Worm (Caenorhabditis elegans) whole organism, L3 larva: ENCODE results near the gene C44B12.3.
A peak's percentile ranks its signal among the peaks of the same experiment; 100 is the strongest.

ENCODE experiments used
- R02D3.7 ChIP-seq: fragments of 150-350 bp; optimal IDR thresholded peaks from 2 replicates; lab custom pipeline; 2014; ENCODE audit warnings: missing biosample characterization, missing genetic modification characterization
- aly-2 ChIP-seq: fragments of 150-350 bp; optimal IDR thresholded peaks from 2 replicates; lab custom pipeline; 2014; ENCODE audit warnings: missing biosample characterization, missing genetic modification characterization
- ama-1 ChIP-seq: fragments of 150-350 bp; optimal IDR thresholded peaks from 2 replicates; lab custom pipeline; 2018
- ceh-16 ChIP-seq: sonication (generic microtip); optimal IDR thresholded peaks from 2 replicates; lab custom pipeline; 2017; ENCODE audit warnings: missing biosample characterization, missing genetic modification characterization
- ceh-9 ChIP-seq: sonication (generic microtip); optimal IDR thresholded peaks from 2 replicates; lab custom pipeline; 2018; ENCODE audit warnings: missing biosample characterization, missing genetic modification characterization
- daf-12 ChIP-seq: fragments of 150-350 bp; optimal IDR thresholded peaks from 2 replicates; lab custom pipeline; 2014; ENCODE audit warnings: missing biosample characterization, missing genetic modification reagents, missing genetic modification characterization
- egl-27 ChIP-seq: sonication (generic microtip); optimal IDR thresholded peaks from 4 replicates; lab custom pipeline; 2017; ENCODE audit warnings: missing biosample characterization, missing genetic modification reagents, missing genetic modification characterization
- egl-5 ChIP-seq: fragments of 150-350 bp; optimal IDR thresholded peaks from 2 replicates; lab custom pipeline; 2017; ENCODE audit warnings: missing biosample characterization, missing genetic modification reagents, missing genetic modification characterization, inconsistent platforms
- elt-1 ChIP-seq: fragments of 150-350 bp; optimal IDR thresholded peaks from 2 replicates; lab custom pipeline; 2014; ENCODE audit warnings: missing biosample characterization, missing genetic modification characterization
- elt-2 ChIP-seq: sonication (generic microtip); optimal IDR thresholded peaks from 2 replicates; lab custom pipeline; 2016; ENCODE audit warnings: missing genetic modification reagents, mild to moderate bottlenecking, missing genetic modification characterization, missing compliant biosample characterization
- fkh-2 ChIP-seq: fragments of 150-350 bp; optimal IDR thresholded peaks from 2 replicates; lab custom pipeline; 2014; ENCODE audit warnings: missing biosample characterization, missing genetic modification reagents, missing genetic modification characterization
- hmg-11 ChIP-seq: sonication (generic microtip); optimal IDR thresholded peaks from 2 replicates; lab custom pipeline; 2016; ENCODE audit warnings: missing genetic modification characterization, missing compliant biosample characterization
- jun-1 ChIP-seq: fragments of 150-350 bp; optimal IDR thresholded peaks from 2 replicates; lab custom pipeline; 2014; ENCODE audit warnings: missing biosample characterization, missing genetic modification reagents, missing genetic modification characterization
- lin-39 ChIP-seq: fragments of 150-350 bp; optimal IDR thresholded peaks from 2 replicates; lab custom pipeline; 2018; ENCODE audit warnings: missing biosample characterization, missing genetic modification reagents, missing genetic modification characterization
- mml-1 ChIP-seq: fragments of 150-350 bp; sonication (generic microtip); optimal IDR thresholded peaks from 3 replicates; lab custom pipeline; 2014; ENCODE audit warnings: missing biosample characterization, missing genetic modification characterization
- nhr-12 ChIP-seq: fragments of 150-350 bp; optimal IDR thresholded peaks from 2 replicates; lab custom pipeline; 2014; ENCODE audit warnings: missing biosample characterization, missing genetic modification characterization
- nhr-28 ChIP-seq: fragments of 150-350 bp; optimal IDR thresholded peaks from 2 replicates; lab custom pipeline; 2014; ENCODE audit warnings: missing biosample characterization, missing genetic modification characterization
- nhr-43 ChIP-seq: sonication (generic microtip); optimal IDR thresholded peaks from 2 replicates; lab custom pipeline; 2016; ENCODE audit warnings: mild to moderate bottlenecking, missing genetic modification characterization, missing compliant biosample characterization; ENCODE audit not compliant: poor library complexity, severe bottlenecking
- nhr-67 ChIP-seq: fragments of 150-350 bp; optimal IDR thresholded peaks from 2 replicates; lab custom pipeline; 2014; ENCODE audit warnings: missing biosample characterization, missing genetic modification characterization
- nhr-76 ChIP-seq: fragments of 150-350 bp; sonication (generic microtip); optimal IDR thresholded peaks from 5 replicates; lab custom pipeline; 2014; ENCODE audit warnings: missing biosample characterization, missing genetic modification characterization
- pha-4 ChIP-seq: fragments of 150-350 bp; optimal IDR thresholded peaks from 2 replicates; lab custom pipeline; 2014; ENCODE audit warnings: missing biosample characterization, missing genetic modification reagents, missing genetic modification characterization
- pqm-1 ChIP-seq: fragments of 150-350 bp; optimal IDR thresholded peaks from 2 replicates; lab custom pipeline; 2017; ENCODE audit warnings: missing biosample characterization, missing genetic modification characterization, inconsistent platforms
- sea-2 ChIP-seq: fragments of 150-350 bp; sonication (generic microtip); optimal IDR thresholded peaks from 4 replicates; lab custom pipeline; 2014; ENCODE audit warnings: missing biosample characterization, missing genetic modification reagents, missing genetic modification characterization
- snpc-4 ChIP-seq: fragments of 150-350 bp; optimal IDR thresholded peaks from 2 replicates; lab custom pipeline; 2014; ENCODE audit warnings: missing biosample characterization, missing genetic modification characterization
- unc-39 ChIP-seq: sonication (generic microtip); optimal IDR thresholded peaks from 4 replicates; lab custom pipeline; 2017; ENCODE audit warnings: missing biosample characterization, missing genetic modification characterization
- zag-1 ChIP-seq: fragments of 150-350 bp; optimal IDR thresholded peaks from 2 replicates; lab custom pipeline; 2014; ENCODE audit warnings: missing biosample characterization, missing genetic modification characterization
- ztf-11 ChIP-seq: fragments of 150-350 bp; optimal IDR thresholded peaks from 2 replicates; lab custom pipeline; 2014; ENCODE audit warnings: missing biosample characterization, missing genetic modification characterization
- ztf-4 ChIP-seq: fragments of 150-350 bp; optimal IDR thresholded peaks from 2 replicates; lab custom pipeline; 2014; ENCODE audit warnings: missing biosample characterization, missing genetic modification characterization

The C44B12.3 gene

ce11 chrIV:1093870-1094564, 10.5 kb upstream of the C44B12.3 start, which contains the start of the genes cct-8 and Y55F3AR.2 (continued):
- TF ChIP-seq pqm-1 (tag; lab: Kevin White, UChicago) (peak; percentile 83), egl-5 (peak; percentile 92), nhr-76 (peak; percentile 49), elt-2 (tag; lab: Kevin White, UChicago) (peak; percentile 76), elt-1 (tag; lab: Kevin White, UChicago) (peak; percentile 80)
- TF ChIP-seq, all 47 proteins: peak for 34

ce11 chrIV:1096154-1096553, 8.4 kb upstream of the C44B12.3 start:
- no peak for TF ChIP-seq sea-2
- TF ChIP-seq nhr-28 (tag; lab: Kevin White, UChicago), result no peak
- TF ChIP-seq pha-4 (tag; lab: Kevin White, UChicago), result no peak
- TF ChIP-seq daf-12, result no peak
- no peak for TF ChIP-seq nhr-67 (tag; lab: Kevin White, UChicago)
- no peak for TF ChIP-seq zag-1 (tag; lab: Kevin White, UChicago)
- TF ChIP-seq ztf-4 (tag; lab: Kevin White, UChicago), result no peak
- TF ChIP-seq fkh-2 (tag; lab: Kevin White, UChicago), result no peak
- TF ChIP-seq egl-5, result no peak
- no peak for TF ChIP-seq lin-39 (tag; lab: Kevin White, UChicago)
- TF ChIP-seq unc-39, result no peak

ce11 chrIV:1097153-1097552, 7.4 kb upstream of the C44B12.3 start, which contains the start of gene cox-18:
Gene cox-18 (plus strand): TSS chrIV:1097453.
- TF ChIP-seq pha-4 (tag; lab: Kevin White, UChicago) (no peak), hmg-11 (no peak), pqm-1 (tag; lab: Kevin White, UChicago) (no peak), ceh-16 (no peak), nhr-12 (tag; lab: Kevin White, UChicago) (no peak), ceh-9 (no peak), fkh-2 (tag; lab: Kevin White, UChicago) (no peak)

- TF ChIP-seq fkh-2 (tag; lab: Kevin White, UChicago), result peak; percentile 42
- no peak for TF ChIP-seq elt-1 (tag; lab: Kevin White, UChicago)
These were observed 538 bp downstream of the C44B12.3 start for ce11 chrIV:1105104-1105503.

DNA sequence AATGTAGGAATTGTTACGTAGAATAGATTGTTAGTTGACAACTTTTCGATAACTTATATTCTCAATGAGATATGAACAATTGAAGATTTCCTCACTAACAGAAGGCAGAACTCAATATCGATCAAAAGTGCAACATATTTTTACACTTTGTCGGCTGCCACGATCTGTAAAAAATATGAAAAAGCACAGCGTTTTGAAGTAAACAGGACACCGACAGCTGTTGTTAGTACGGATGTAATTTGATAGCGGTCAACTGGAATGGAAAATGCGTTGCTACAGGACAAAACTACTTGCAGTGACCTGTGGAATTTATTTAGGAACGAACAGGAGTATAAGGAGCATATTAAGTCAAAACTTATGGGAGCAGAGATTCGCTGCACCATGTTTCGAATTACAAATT, 1.4 kb downstream of the C44B12.3 start:
- no peak for TF ChIP-seq nhr-43 (tag; lab: Kevin White, UChicago)
- no peak for TF ChIP-seq ceh-9
- no peak for TF ChIP-seq elt-1 (tag; lab: Kevin White, UChicago)
- TF ChIP-seq egl-27, result no peak
- no peak for TF ChIP-seq jun-1
- no peak for TF ChIP-seq nhr-12 (tag; lab: Kevin White, UChicago)
- no peak for TF ChIP-seq R02D3.7 (tag; lab: Kevin White, UChicago)
- no peak for TF ChIP-seq nhr-67 (tag; lab: Kevin White, UChicago)
- no peak for TF ChIP-seq mml-1

ce11 chrIV:1107190-1107589, 2.6 kb downstream of the C44B12.3 start, which contains the start of gene ost-1:
Gene ost-1 (plus strand): TSS chrIV:1107396.
- TF ChIP-seq ama-1 (lab: Kevin White, UChicago), result peak; percentile 29
- TF ChIP-seq lin-39 (tag; lab: Kevin White, UChicago), result peak; percentile 69
- TF ChIP-seq ztf-11 (tag; lab: Kevin White, UChicago), result no peak

- TF ChIP-seq lin-39 (tag; lab: Kevin White, UChicago), result peak; percentile 78
- no peak for TF ChIP-seq aly-2 (tag; lab: Kevin White, UChicago)
- TF ChIP-seq egl-5, result peak; percentile 29
- TF ChIP-seq ztf-4 (tag; lab: Kevin White, UChicago), result no peak
- TF ChIP-seq, all 47 proteins: peak for 2
These were observed 3.5 kb downstream of the C44B12.3 start for ce11 chrIV:1108030-1108429.

DNA sequence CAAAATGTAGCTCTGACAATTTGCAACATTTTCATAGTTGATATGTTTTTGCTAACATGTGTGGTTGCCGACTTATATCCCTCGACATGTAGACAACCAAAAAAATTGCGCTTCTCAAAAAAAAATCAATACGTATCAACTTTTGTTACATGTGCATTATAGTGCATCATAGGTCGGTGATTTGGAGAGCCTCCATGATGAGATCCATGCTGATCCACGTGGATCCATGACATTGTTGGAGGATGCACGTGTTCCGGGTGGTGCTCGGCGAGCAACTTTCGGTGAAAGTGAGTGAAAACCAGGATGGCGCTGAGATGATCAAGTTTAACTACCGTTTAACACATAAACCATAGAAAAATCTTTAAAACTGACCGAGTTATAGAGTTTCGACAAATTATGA, 6.4 kb downstream of the C44B12.3 start:
- TF ChIP-seq nhr-67 (tag; lab: Kevin White, UChicago) (no peak), snpc-4 (tag; lab: Kevin White, UChicago) (no peak), jun-1 (no peak)
